Fruit fly (Drosophila melanogaster) whole organism, adult: ENCODE results near the gene Upf2.

Experiments used
- CG11617 ChIP-seq: fragments of 200-800 bp; sonication (Bioruptor generic); optimal IDR thresholded peaks from 2 replicates; lab custom pipeline; 2017; ENCODE audit warnings: mild to moderate bottlenecking, missing biosample characterization, missing genetic modification reagents, missing genetic modification characterization
- CG12768 ChIP-seq: fragments of 200-800 bp; sonication (Bioruptor generic); optimal IDR thresholded peaks from 2 replicates; lab custom pipeline; 2017; ENCODE audit warnings: missing biosample characterization, missing genetic modification characterization, mild to moderate bottlenecking, moderate library complexity, missing genetic modification reagents
- CG33017 ChIP-seq: fragments of 200-800 bp; sonication (Bioruptor generic); optimal IDR thresholded peaks from 2 replicates; lab custom pipeline; 2018; ENCODE audit warnings: missing biosample characterization, mild to moderate bottlenecking, missing genetic modification characterization, moderate library complexity
- CG7045 ChIP-seq: fragments of 200-800 bp; sonication (Bioruptor generic); optimal IDR thresholded peaks from 2 replicates; lab custom pipeline; 2017; ENCODE audit warnings: missing biosample characterization, mild to moderate bottlenecking, missing genetic modification characterization
- Crg-1 ChIP-seq: fragments of 200-800 bp; sonication (Bioruptor generic); optimal IDR thresholded peaks from 2 replicates; lab custom pipeline; 2016; ENCODE audit warnings: missing biosample characterization, missing genetic modification characterization
- kay ChIP-seq: fragments of 200-800 bp; sonication (Bioruptor generic); peaks from one replicate; lab custom pipeline; 2016; ENCODE audit warnings: missing biosample characterization, missing genetic modification characterization, borderline replicate concordance
- tj ChIP-seq: fragments of 200-800 bp; sonication (Bioruptor generic); optimal IDR thresholded peaks from 3 replicates; lab custom pipeline; 2017; ENCODE audit warnings: missing biosample characterization, mild to moderate bottlenecking, missing genetic modification characterization, moderate library complexity

- TF ChIP-seq tj = peak; percentile 53
- no peak for TF ChIP-seq Crg-1 (GFP tag; lab: Kevin White, UChicago)
- TF ChIP-seq CG11617 (GFP tag; lab: Kevin White, UChicago) = peak; percentile 64
- peak; percentile 15 for TF ChIP-seq CG7045 (GFP tag; lab: Kevin White, UChicago)
- TF ChIP-seq kay (GFP tag; lab: Kevin White, UChicago) = no peak
- no peak for TF ChIP-seq CG12768 (GFP tag; lab: Kevin White, UChicago)
- TF ChIP-seq CG33017 (tag; lab: Kevin White, UChicago) = no peak
Measured at dm6 chrX:8112715-8113114, 37.4 kb upstream of the Upf2 start.
